Worm (Caenorhabditis elegans) whole organism, late embryonic: Measurements from ENCODE around the gene blos-4.

Experiments used
- ceh-48 ChIP-seq: sonication (generic microtip); optimal IDR thresholded peaks from 2 replicates; lab custom pipeline; 2016; ENCODE audit warnings: missing genetic modification characterization, inconsistent platforms, missing compliant biosample characterization
- ets-4 ChIP-seq: sonication (generic microtip); optimal IDR thresholded peaks from 2 replicates; lab custom pipeline; 2016; ENCODE audit warnings: missing genetic modification characterization, missing compliant biosample characterization
- hlh-15 ChIP-seq: sonication (generic microtip); optimal IDR thresholded peaks from 2 replicates; lab custom pipeline; 2016; ENCODE audit warnings: missing genetic modification characterization, missing compliant biosample characterization
- nhr-11 ChIP-seq: fragments of 150-350 bp; optimal IDR thresholded peaks from 2 replicates; lab custom pipeline; 2014; ENCODE audit warnings: missing biosample characterization, missing genetic modification characterization
- sox-4 ChIP-seq: sonication (generic microtip); optimal IDR thresholded peaks from 2 replicates; lab custom pipeline; 2017; ENCODE audit warnings: mild to moderate bottlenecking, missing genetic modification characterization, inconsistent platforms, missing compliant biosample characterization
- tbx-2 ChIP-seq: sonication (generic microtip); optimal IDR thresholded peaks from 2 replicates; lab custom pipeline; 2016; ENCODE audit warnings: missing genetic modification characterization, missing compliant biosample characterization
- unc-86 ChIP-seq: sonication (generic microtip); optimal IDR thresholded peaks from 2 replicates; lab custom pipeline; 2016; ENCODE audit warnings: missing genetic modification characterization, missing compliant biosample characterization

DNA sequence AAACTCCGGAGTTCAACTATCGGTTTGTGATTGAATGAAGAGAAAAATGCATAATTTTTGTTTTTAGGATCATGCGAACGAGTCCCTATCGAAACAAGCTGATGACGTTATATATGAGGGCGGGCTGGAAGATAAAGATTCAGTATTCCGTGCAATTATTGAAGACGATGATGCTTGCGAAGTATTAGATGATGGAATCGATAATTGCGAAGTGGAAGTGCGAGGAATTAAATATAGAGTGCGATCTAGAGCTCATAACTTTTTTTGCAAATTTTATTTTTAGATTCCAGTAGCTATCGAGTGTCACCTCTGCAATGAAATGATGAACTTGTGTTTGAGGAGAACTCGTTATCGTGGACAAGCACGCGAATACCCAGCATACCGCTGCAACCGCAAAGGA, 46.0 kb upstream of the blos-4 start:
- TF ChIP-seq hlh-15 (no peak), ceh-48 (tag; lab: Kevin White, UChicago) (no peak), sox-4 (no peak), unc-86 (tag; lab: Kevin White, UChicago) (no peak), ets-4 (no peak), nhr-11 (tag; lab: Kevin White, UChicago) (no peak), tbx-2 (no peak)
